Fruit fly (Drosophila melanogaster) whole organism: ENCODE measurements around the gene CG15468.

Experiments used
- CG8478 ChIP-seq: fragments of >200 bp; optimal IDR thresholded peaks from 2 replicates; lab custom pipeline; 2018; ENCODE audit warnings: inconsistent platforms
- Dll ChIP-seq: fragments of >200 bp; optimal IDR thresholded peaks from 2 replicates; lab custom pipeline; 2017
- EcR ChIP-seq, 2 experiments: fragments of >200 bp; optimal IDR thresholded peaks; 2 replicates each; lab custom pipeline; 2017; ENCODE audit warnings: missing biosample characterization in 2 of 2, missing genetic modification characterization in 2 of 2, missing genetic modification reagents in 2 of 2
- pan ChIP-seq: fragments of >200 bp; optimal IDR thresholded peaks from 2 replicates; lab custom pipeline; 2017
- psq ChIP-seq: fragments of >200 bp; optimal IDR thresholded peaks from 2 replicates; lab custom pipeline; 2017
- usp ChIP-seq: fragments of >200 bp; optimal IDR thresholded peaks from 2 replicates; lab custom pipeline; 2017; ENCODE audit warnings: missing biosample characterization, missing genetic modification characterization, mixed read lengths

DNA sequence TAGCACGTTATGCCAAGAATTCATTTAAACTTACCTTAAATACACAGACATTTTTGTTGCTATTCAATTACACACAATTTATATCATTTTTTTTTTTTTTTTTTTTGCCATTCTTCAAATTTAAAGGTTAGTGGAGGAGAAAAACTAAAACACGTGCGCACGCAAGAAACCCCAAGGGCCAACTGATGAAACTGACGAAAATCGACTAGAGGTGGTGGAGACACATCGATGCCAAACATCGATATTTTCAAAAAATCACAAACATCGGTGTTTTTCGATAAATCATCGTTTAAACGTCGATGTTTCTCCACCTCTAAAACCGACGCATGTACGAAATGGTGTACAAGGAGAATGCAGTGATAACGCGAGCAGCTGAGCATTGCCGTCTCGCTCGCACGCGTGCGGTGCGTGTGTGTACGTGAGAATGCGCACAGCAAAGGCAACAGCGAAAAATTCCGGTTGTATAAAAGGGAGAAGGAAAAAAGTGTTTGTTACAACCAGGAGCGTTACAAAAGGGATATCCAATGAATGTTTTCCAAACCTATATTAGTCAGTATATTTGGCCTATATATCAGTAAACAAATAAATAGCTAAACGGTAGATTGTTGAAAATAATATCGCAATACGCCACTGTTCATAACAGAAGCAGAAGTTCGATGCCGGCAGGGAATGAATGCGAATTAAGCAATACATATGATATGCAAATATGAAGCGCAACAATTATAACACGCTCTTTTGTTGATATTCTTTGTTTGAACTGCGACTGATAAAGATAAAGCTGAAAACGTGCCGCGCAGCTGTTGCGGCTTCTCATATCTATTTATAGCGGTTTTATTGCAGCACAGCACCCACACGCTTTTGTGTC is 24.7 kb downstream of the CG15468 start:
- TF ChIP-seq usp (GFP tag; lab: Kevin White, UChicago) (no peak), psq (lab: Kevin White, UChicago) (peak; percentile 64), Dll (lab: Kevin White, UChicago) (no peak), CG8478 (lab: Kevin White, UChicago) (no peak), pan (no peak), EcR (GFP tag; optimal IDR thresholded peaks at IDR 0.05; lab: Kevin White, UChicago) (no peak)
